Worm (Caenorhabditis elegans): ENCODE results near the gene C01G12.13.

DNA sequence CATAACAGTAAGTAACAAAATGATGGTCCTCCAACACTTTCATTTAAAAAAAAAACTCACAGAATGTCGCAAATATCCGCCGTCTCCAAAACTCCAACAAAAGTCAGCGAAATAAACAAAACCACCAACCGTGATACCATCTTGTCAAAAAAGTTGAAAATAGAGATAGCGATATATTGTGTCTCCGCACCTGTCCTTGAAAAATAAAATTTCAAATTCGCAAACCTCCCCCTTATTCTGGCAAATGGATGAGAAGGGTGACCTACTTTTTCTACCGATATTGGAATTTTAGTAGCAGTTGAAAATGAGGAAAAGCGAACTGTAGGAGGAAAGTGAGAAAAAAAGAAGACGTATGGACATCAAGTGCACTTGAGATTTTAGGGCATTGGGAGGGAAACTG is 28.9 kb downstream of the C01G12.13 start, which contains the start of gene F19H8.2:
- TF ChIP-seq blmp-1 (tag; optimal IDR thresholded peaks at IDR 0.05; ENCODE audit: insufficient read depth) (no peak), ceh-16 (tag; optimal IDR thresholded peaks at IDR 0.05) (peak; percentile 31), egl-27 (tag; optimal IDR thresholded peaks at IDR 0.05) (no peak), lin-13 (GFP tag; optimal IDR thresholded peaks at IDR 0.05) (no peak)

All from whole organism, L2 larva.